Worm (Caenorhabditis elegans): ENCODE results near the gene srsx-33.

- TF ChIP-seq elt-3 (tag; optimal IDR thresholded peaks at IDR 0.05): no peak
- no peak for TF ChIP-seq pqm-1 (tag; optimal IDR thresholded peaks at IDR 0.05)
These were observed 7.8 kb downstream of the srsx-33 start, which contains the start of gene mxl-1 for ce11 chrV:11244539-11244938.

Data from whole organism, L3 larva.